Worm (Caenorhabditis elegans) whole organism, L4/young adult: Measurements from ENCODE around the gene F43E12.1.
A peak's percentile ranks its signal among the peaks of the same experiment; 100 is the strongest.

Source experiments
- W03F9.2 ChIP-seq: fragments of 150-350 bp; optimal IDR thresholded peaks from 2 replicates; lab custom pipeline; 2014; ENCODE audit warnings: missing biosample characterization, missing genetic modification characterization
- dao-5 ChIP-seq: sonication (generic microtip); optimal IDR thresholded peaks from 2 replicates; lab custom pipeline; 2016; ENCODE audit warnings: missing genotype, missing genetic modification characterization, moderate library complexity, missing compliant biosample characterization
- him-1 ChIP-seq: sonication (generic microtip); optimal IDR thresholded peaks from 2 replicates; lab custom pipeline; 2016; ENCODE audit warnings: missing genotype, missing genetic modification reagents, missing genetic modification characterization, missing compliant biosample characterization

The F43E12.1 gene

ce11 chrX:7162764-7163163, 14.7 kb upstream of the F43E12.1 start:
- TF ChIP-seq W03F9.2 = no peak
- TF ChIP-seq him-1 (tag; lab: Kevin White, UChicago) = no peak
- TF ChIP-seq dao-5 = no peak

ce11 chrX:7170575-7171297, 6.7 kb upstream of the F43E12.1 start, which contains the start of gene bar-1:
bar-1 (minus strand) TSS chrX:7170625.
- TF ChIP-seq W03F9.2 (no peak), dao-5 (no peak), him-1 (tag; lab: Kevin White, UChicago) (no peak)

- TF ChIP-seq W03F9.2 (no peak), dao-5 (no peak)
Observed at ce11 chrX:7175389-7175788, 2.1 kb upstream of the F43E12.1 start.

ce11 chrX:7176817-7177216, 624 bp upstream of the F43E12.1 start:
- TF ChIP-seq W03F9.2 (no peak), him-1 (tag; lab: Kevin White, UChicago) (no peak), dao-5 (no peak)

- peak; percentile 83 for TF ChIP-seq W03F9.2
- TF ChIP-seq him-1 (tag; lab: Kevin White, UChicago) = no peak
Observed at ce11 chrX:7181627-7182026, 4.2 kb downstream of the F43E12.1 start.

- TF ChIP-seq him-1 (tag; lab: Kevin White, UChicago) = no peak
- no peak for TF ChIP-seq W03F9.2
- TF ChIP-seq dao-5 = no peak
Observed at ce11 chrX:7187602-7188001, 10.2 kb downstream of the F43E12.1 start, which contains the start of gene C55B6.4. C55B6.4 (minus strand) TSS chrX:7187702.

- TF ChIP-seq him-1 (tag; lab: Kevin White, UChicago) = no peak
- TF ChIP-seq W03F9.2 = no peak
- TF ChIP-seq dao-5 = no peak
Observed at ce11 chrX:7191882-7192281, 14.4 kb downstream of the F43E12.1 start, which contains the start of gene C55B6.7. C55B6.7 (minus strand) TSS chrX:7191982.

- TF ChIP-seq him-1 (tag; lab: Kevin White, UChicago) (no peak), W03F9.2 (peak; percentile 17), dao-5 (no peak)
Observed at ce11 chrX:7193894-7194614, 16.6 kb downstream of the F43E12.1 start, which contains the start of gene dnj-7. dnj-7 (plus strand) TSS chrX:7194564.

- TF ChIP-seq him-1 (tag; lab: Kevin White, UChicago) (no peak), W03F9.2 (no peak), dao-5 (no peak)
Observed at ce11 chrX:7199831-7200414, 22.5 kb downstream of the F43E12.1 start, which contains the start of gene C55B6.1. C55B6.1 (plus strand) TSS chrX:7200364.

- TF ChIP-seq dao-5 (no peak), him-1 (tag; lab: Kevin White, UChicago) (no peak), W03F9.2 (no peak)
Observed at ce11 chrX:7200475-7200874, 23.0 kb downstream of the F43E12.1 start.

ce11 chrX:7204175-7204574, 26.7 kb downstream of the F43E12.1 start:
- no peak for TF ChIP-seq dao-5
- TF ChIP-seq W03F9.2 = no peak
- TF ChIP-seq him-1 (tag; lab: Kevin White, UChicago) = no peak

- TF ChIP-seq him-1 (tag; lab: Kevin White, UChicago) = no peak
- no peak for TF ChIP-seq W03F9.2
- TF ChIP-seq dao-5 = no peak
Observed at ce11 chrX:7205195-7205594, 27.8 kb downstream of the F43E12.1 start, which contains the start of gene C55B6.5. C55B6.5 (minus strand) TSS chrX:7205295.

ce11 chrX:7206419-7206818, 29.0 kb downstream of the F43E12.1 start, which contains the start of gene ZK867.2:
ZK867.2 (plus strand) TSS chrX:7206719.
- TF ChIP-seq him-1 (tag; lab: Kevin White, UChicago) = no peak
- TF ChIP-seq W03F9.2 = no peak
- TF ChIP-seq dao-5 = no peak

ce11 chrX:7209151-7209550, 31.7 kb downstream of the F43E12.1 start:
- TF ChIP-seq him-1 (tag; lab: Kevin White, UChicago) (no peak), W03F9.2 (no peak), dao-5 (no peak)
